Worm (Caenorhabditis elegans): ENCODE data around the gene srlf-19.

Gene srlf-19

ce11 chrV:474516-474915, 30.8 kb upstream of the srlf-19 start, which contains the start of gene nhr-99 (continued):
- TF ChIP-seq lir-3 (tag; optimal IDR thresholded peaks at IDR 0.05) (no peak), jun-1 (tag; optimal IDR thresholded peaks at IDR 0.05) (no peak), hif-1 (tag; optimal IDR thresholded peaks at IDR 0.05) (no peak), cey-2 (tag; optimal IDR thresholded peaks at IDR 0.05; ENCODE audit: borderline replicate concordance, insufficient read depth) (no peak), arid-1 (GFP tag; conservative IDR thresholded peaks at IDR 0.05) (no peak)

- TF ChIP-seq nhr-42 (GFP tag; IDR thresholded peaks at IDR 0.05) (no peak), snpc-1.2 (GFP tag; IDR thresholded peaks at IDR 0.05) (no peak), ceh-32 (tag; optimal IDR thresholded peaks at IDR 0.05; ENCODE audit: poor library complexity) (no peak), dve-1 (tag; optimal IDR thresholded peaks at IDR 0.05; ENCODE audit: insufficient read depth) (peak; percentile 36), hlh-30 (tag; optimal IDR thresholded peaks at IDR 0.05; ENCODE audit: insufficient read depth) (no peak), unc-130 (GFP tag; optimal IDR thresholded peaks at IDR 0.05) (no peak), daf-12 (tag; optimal IDR thresholded peaks at IDR 0.05) (no peak), aly-2 (tag; optimal IDR thresholded peaks at IDR 0.05) (no peak), cey-2 (tag; optimal IDR thresholded peaks at IDR 0.05; ENCODE audit: borderline replicate concordance, insufficient read depth) (no peak), dmd-6 (GFP tag; IDR thresholded peaks at IDR 0.05) (peak; percentile 87), Y5F2A.4 (GFP tag; optimal IDR thresholded peaks at IDR 0.05) (no peak), nhr-237 (tag; optimal IDR thresholded peaks at IDR 0.05) (no peak), ZK546.5 (tag; optimal IDR thresholded peaks at IDR 0.05) (no peak), php-3 (GFP tag; IDR thresholded peaks at IDR 0.05) (no peak), ceh-20 (GFP tag; IDR thresholded peaks at IDR 0.05) (no peak), ama-1 (optimal IDR thresholded peaks at IDR 0.05) (no peak), attf-4 (tag; optimal IDR thresholded peaks at IDR 0.05) (no peak), zag-1 (tag; optimal IDR thresholded peaks at IDR 0.05) (no peak), lin-29 (GFP tag; IDR thresholded peaks at IDR 0.05) (no peak), mdt-29 (GFP tag; IDR thresholded peaks at IDR 0.05) (no peak), nhr-28 (tag; optimal IDR thresholded peaks at IDR 0.05) (peak; percentile 91), ctbp-1 (GFP tag; IDR thresholded peaks at IDR 0.05) (no peak), lin-1 (GFP tag; IDR thresholded peaks at IDR 0.05) (0 out of 2 replicates have a peak, but pooled peaks have one; percentile 12), spr-3 (GFP tag; optimal IDR thresholded peaks at IDR 0.05) (no peak), ceh-28 (tag; optimal IDR thresholded peaks at IDR 0.05) (no peak), lin-39 (tag; optimal IDR thresholded peaks at IDR 0.05) (no peak), daf-16 (GFP tag; optimal IDR thresholded peaks at IDR 0.05) (no peak), daf-16 (tag; optimal IDR thresholded peaks at IDR 0.05) (peak; percentile 63), dmd-9 (GFP tag; IDR thresholded peaks at IDR 0.05) (no peak), nhr-11 (tag; optimal IDR thresholded peaks at IDR 0.05) (no peak), snpc-4 (tag; optimal IDR thresholded peaks at IDR 0.05) (no peak), lin-13 (GFP tag; optimal IDR thresholded peaks at IDR 0.05) (no peak), zfp-2 (tag; optimal IDR thresholded peaks at IDR 0.05) (no peak), hmg-1.1 (GFP tag; IDR thresholded peaks at IDR 0.05) (no peak), dpl-1 (GFP tag; optimal IDR thresholded peaks at IDR 0.05) (no peak), tra-1 (GFP tag; IDR thresholded peaks at IDR 0.05) (no peak), ZK337.2 (GFP tag; IDR thresholded peaks at IDR 0.05) (no peak), ceh-62 (tag; optimal IDR thresholded peaks at IDR 0.05) (no peak), zfp-3 (GFP tag; conservative IDR thresholded peaks at IDR 0.05) (no peak), duxl-1 (tag; optimal IDR thresholded peaks at IDR 0.05; ENCODE audit: poor library complexity) (no peak), arid-1 (GFP tag; conservative IDR thresholded peaks at IDR 0.05) (no peak), T26A8.4 (GFP tag; IDR thresholded peaks at IDR 0.05) (no peak), nhr-77 (tag; optimal IDR thresholded peaks at IDR 0.05) (peak; percentile 24), R02D3.7 (tag; optimal IDR thresholded peaks at IDR 0.05) (no peak), mep-1 (tag; optimal IDR thresholded peaks at IDR 0.05) (no peak), ceh-82 (tag; optimal IDR thresholded peaks at IDR 0.05) (no peak)
Observed at ce11 chrV:477664-478212, 27.6 kb upstream of the srlf-19 start, which contains the start of gene nhr-55. Gene nhr-55, plus strand, starts transcription at chrV:478162.

All from whole organism, L4 larva.